Worm (Caenorhabditis elegans): ENCODE measurements around the gene hum-8.

DNA sequence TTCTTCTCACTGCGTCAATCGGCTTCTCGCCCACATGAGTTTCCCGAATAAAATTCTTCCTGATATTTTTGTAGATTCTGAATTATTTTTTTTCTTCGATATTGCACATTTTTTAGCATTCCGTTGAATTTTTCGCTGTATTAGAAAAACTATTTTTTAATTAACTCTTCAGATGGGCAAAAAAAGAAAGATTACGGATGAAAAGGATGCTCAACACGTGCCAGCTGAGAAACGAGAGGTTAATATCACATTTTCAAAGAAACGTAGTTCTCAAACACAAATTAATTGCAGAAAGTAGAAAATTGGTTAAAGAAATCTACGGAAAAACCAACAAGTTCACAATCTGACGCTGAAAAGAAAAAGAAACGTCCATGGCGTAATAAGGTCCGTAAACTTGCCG lies 44.0 kb downstream of the hum-8 start, which contains the start of gene rrp-8:
- no peak for TF ChIP-seq tbx-37 (GFP tag; conservative IDR thresholded peaks at IDR 0.05)
- TF ChIP-seq ama-1 (optimal IDR thresholded peaks at IDR 0.05), result no peak
- no peak for TF ChIP-seq ets-7 (tag; optimal IDR thresholded peaks at IDR 0.05)

All from whole organism, early embryonic.